Worm (Caenorhabditis elegans): Measurements from ENCODE around the gene lab-2.

lab-2 gene

DNA sequence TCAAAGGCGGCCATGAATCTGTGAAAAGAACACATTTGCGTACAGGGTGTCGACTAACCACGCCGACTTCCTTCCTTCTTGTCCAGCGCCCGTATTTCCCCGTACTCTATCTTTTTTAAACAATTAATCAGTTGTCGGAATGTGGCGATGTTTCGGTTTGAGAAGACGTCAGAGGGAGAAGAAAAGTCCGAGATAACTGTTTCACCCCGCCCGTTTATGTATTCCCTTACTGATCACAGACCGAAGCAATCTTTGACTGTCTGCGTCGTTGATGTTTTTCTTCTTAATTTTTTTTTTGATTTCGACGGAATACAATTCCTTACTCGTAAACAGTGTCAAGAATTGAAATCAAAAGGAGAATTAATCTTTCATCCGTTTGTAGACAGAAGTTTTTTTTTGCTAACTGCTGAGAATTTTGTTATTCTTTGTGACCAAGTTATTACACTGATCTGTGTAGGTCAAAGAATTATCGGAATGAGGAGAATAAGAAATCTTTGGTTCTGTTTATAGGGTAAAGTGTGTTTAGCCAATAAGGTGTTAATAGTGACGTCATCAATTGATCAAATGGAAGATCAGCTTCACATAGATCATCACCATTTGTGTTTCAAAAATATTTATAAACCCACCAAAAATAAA, 32.2 kb downstream of the lab-2 start:
- no peak for TF ChIP-seq egl-27 (tag; optimal IDR thresholded peaks at IDR 0.05)
- TF ChIP-seq vab-15 (tag; optimal IDR thresholded peaks at IDR 0.05) = peak; percentile 23
- TF ChIP-seq tbx-2 (tag; optimal IDR thresholded peaks at IDR 0.05) = peak; percentile 11
- TF ChIP-seq ets-5 (GFP tag; IDR thresholded peaks at IDR 0.05) = no peak
- no peak for TF ChIP-seq unc-98 (GFP tag; IDR thresholded peaks at IDR 0.05)
- no peak for TF ChIP-seq alr-1 (tag; optimal IDR thresholded peaks at IDR 0.05; ENCODE audit: borderline replicate concordance)
- TF ChIP-seq blmp-1 (tag; optimal IDR thresholded peaks at IDR 0.05) = peak; percentile 79
- peak in 1 of 2 experiments; percentile 33 for TF ChIP-seq lsy-2 (tag; optimal IDR thresholded peaks at IDR 0.05)
- TF ChIP-seq lin-39 (tag; optimal IDR thresholded peaks at IDR 0.05) = no peak
- TF ChIP-seq lin-14 (GFP tag; optimal IDR thresholded peaks at IDR 0.05) = peak; percentile 60
- peak; percentile 62 for TF ChIP-seq nhr-20 (tag; optimal IDR thresholded peaks at IDR 0.05)
- peak; percentile 27 for TF ChIP-seq snu-23 (GFP tag; optimal IDR thresholded peaks at IDR 0.05)
- peak in 3 of 6 experiments; percentile 58 to 71 (median 65) for TF ChIP-seq elt-3 (tag; optimal IDR thresholded peaks at IDR 0.05)
- peak in 1 of 2 experiments; percentile 34 for TF ChIP-seq lin-35 (GFP tag; optimal IDR thresholded peaks at IDR 0.05)
- no peak for TF ChIP-seq efl-1 (optimal IDR thresholded peaks at IDR 0.05)
- peak in 1 of 2 experiments; percentile 79 for TF ChIP-seq efl-1 (GFP tag; optimal IDR thresholded peaks at IDR 0.05 in 1 of 2)
- TF ChIP-seq nhr-85 (tag) = peak; percentile 95
- peak; percentile 37 for TF ChIP-seq nhr-90 (tag; optimal IDR thresholded peaks at IDR 0.05; ENCODE audit: poor library complexity)
- peak; percentile 21; the same call in 1 of the 2 replicates for TF ChIP-seq nhr-19 (GFP tag; conservative IDR thresholded peaks at IDR 0.05)
- TF ChIP-seq nhr-71 (tag; optimal IDR thresholded peaks at IDR 0.05) = peak; percentile 42
- peak; percentile 17 for TF ChIP-seq unc-130 (tag; optimal IDR thresholded peaks at IDR 0.05)

- TF ChIP-seq lin-14 (GFP tag; optimal IDR thresholded peaks at IDR 0.05) (peak; percentile 63), elt-3 (tag; optimal IDR thresholded peaks at IDR 0.05) (peak in 1 of 6 experiments; percentile 18), xbp-1 (tag; optimal IDR thresholded peaks at IDR 0.05) (peak; percentile 89), snu-23 (GFP tag; optimal IDR thresholded peaks at IDR 0.05) (peak; percentile 26), nhr-47 (tag; optimal IDR thresholded peaks at IDR 0.05) (no peak), mab-9 (GFP tag; IDR thresholded peaks at IDR 0.05) (no peak), grh-1 (GFP tag; IDR thresholded peaks at IDR 0.05) (no peak), hlh-4 (tag; optimal IDR thresholded peaks at IDR 0.05) (no peak), zip-4 (GFP tag; optimal IDR thresholded peaks at IDR 0.05) (no peak), ztf-11 (tag; optimal IDR thresholded peaks at IDR 0.05) (no peak), jun-1 (tag; optimal IDR thresholded peaks at IDR 0.05) (no peak), ceh-8 (GFP tag; optimal IDR thresholded peaks at IDR 0.05) (no peak), hlh-17 (GFP tag; optimal IDR thresholded peaks at IDR 0.05; ENCODE audit: borderline replicate concordance) (no peak), ceh-63 (GFP tag; optimal IDR thresholded peaks at IDR 0.05) (no peak), lsy-2 (tag; optimal IDR thresholded peaks at IDR 0.05) (peak in 1 of 2 experiments; percentile 2), mep-1 (tag; optimal IDR thresholded peaks at IDR 0.05) (peak; percentile 38), ceh-88 (GFP tag; IDR thresholded peaks at IDR 0.05) (no peak), blmp-1 (tag; optimal IDR thresholded peaks at IDR 0.05) (peak; percentile 39), nhr-76 (tag; optimal IDR thresholded peaks at IDR 0.05) (no peak), nhr-85 (tag) (peak; percentile 70), lin-35 (GFP tag; optimal IDR thresholded peaks at IDR 0.05) (peak in 1 of 2 experiments; percentile 7), nhr-71 (tag; optimal IDR thresholded peaks at IDR 0.05) (peak; percentile 26), ces-1 (GFP tag; optimal IDR thresholded peaks at IDR 0.05) (no peak), nhr-20 (tag; optimal IDR thresholded peaks at IDR 0.05) (peak; percentile 66)
These were observed 33.2 kb downstream of the lab-2 start for ce11 chrIII:7296092-7296668.
